Worm (Caenorhabditis elegans) whole organism, mixed stage, embryonic: ENCODE data around the gene pycr-1.

Experiments used
- M03D4.4 ChIP-seq: sonication (generic microtip); optimal IDR thresholded peaks from 2 replicates; lab custom pipeline; 2017; ENCODE audit warnings: mild to moderate bottlenecking, missing genetic modification characterization, missing compliant biosample characterization
- bed-3 ChIP-seq: fragments of 200-800 bp; sonication (Bioruptor generic); optimal IDR thresholded peaks from 3 replicates; lab custom pipeline; 2018; ENCODE audit warnings: mild to moderate bottlenecking, missing genetic modification characterization, moderate library complexity, missing compliant biosample characterization
- blmp-1 ChIP-seq: fragments of 150-350 bp; optimal IDR thresholded peaks from 2 replicates; lab custom pipeline; 2014; ENCODE audit warnings: missing biosample characterization, missing genetic modification characterization
- ceh-39 ChIP-seq: fragments of 150-350 bp; optimal IDR thresholded peaks from 2 replicates; lab custom pipeline; 2014; ENCODE audit warnings: missing biosample characterization, missing genetic modification characterization
- ceh-43 ChIP-seq: fragments of 200-800 bp; sonication (Bioruptor generic); optimal IDR thresholded peaks from 2 replicates; lab custom pipeline; 2018; ENCODE audit warnings: mild to moderate bottlenecking, missing genetic modification characterization, moderate library complexity, missing compliant biosample characterization
- ceh-83 ChIP-seq: fragments of 200-800 bp; sonication (Bioruptor generic); optimal IDR thresholded peaks from 2 replicates; lab custom pipeline; 2018; ENCODE audit warnings: mild to moderate bottlenecking, missing genetic modification characterization, missing compliant biosample characterization
- ces-1 ChIP-seq: fragments of 150-350 bp; optimal IDR thresholded peaks from 2 replicates; lab custom pipeline; 2014; ENCODE audit warnings: missing biosample characterization, missing genetic modification reagents, missing genetic modification characterization
- cnd-1 ChIP-seq: fragments of 200-800 bp; sonication (Bioruptor generic); optimal IDR thresholded peaks from 2 replicates; lab custom pipeline; 2018; ENCODE audit warnings: mild to moderate bottlenecking, missing genetic modification characterization, missing compliant biosample characterization
- drap-1 ChIP-seq: fragments of 200-800 bp; sonication (Bioruptor generic); optimal IDR thresholded peaks from 3 replicates; lab custom pipeline; 2018; ENCODE audit warnings: mild to moderate bottlenecking, missing genetic modification characterization, missing compliant biosample characterization
- elt-1 ChIP-seq: sonication (generic microtip); optimal IDR thresholded peaks from 2 replicates; lab custom pipeline; 2017; ENCODE audit warnings: missing genetic modification characterization, mild to moderate bottlenecking, missing compliant biosample characterization, antibody characterized with exemption, moderate library complexity, borderline replicate concordance; ENCODE audit not compliant: insufficient read depth
- elt-3 ChIP-seq: fragments of 150-350 bp; optimal IDR thresholded peaks from 2 replicates; lab custom pipeline; 2014; ENCODE audit warnings: missing biosample characterization, missing genetic modification characterization
- flh-1 ChIP-seq: fragments of 200-800 bp; sonication (Bioruptor generic); optimal IDR thresholded peaks from 2 replicates; lab custom pipeline; 2018; ENCODE audit warnings: mild to moderate bottlenecking, missing genetic modification characterization, moderate library complexity, missing compliant biosample characterization
- ham-2 ChIP-seq: fragments of 200-800 bp; sonication (Bioruptor generic); optimal IDR thresholded peaks from 2 replicates; lab custom pipeline; 2018; ENCODE audit warnings: mild to moderate bottlenecking, missing genetic modification characterization, missing compliant biosample characterization
- lin-32 ChIP-seq: fragments of 200-800 bp; sonication (Bioruptor generic); optimal IDR thresholded peaks from 2 replicates; lab custom pipeline; 2018; ENCODE audit warnings: mild to moderate bottlenecking, missing genetic modification characterization, missing compliant biosample characterization
- lsy-2 ChIP-seq: fragments of 150-350 bp; optimal IDR thresholded peaks from 2 replicates; lab custom pipeline; 2014; ENCODE audit warnings: missing biosample characterization, missing genetic modification characterization
- mab-5 ChIP-seq: fragments of 150-350 bp; optimal IDR thresholded peaks from 2 replicates; lab custom pipeline; 2014; ENCODE audit warnings: missing biosample characterization, missing genetic modification characterization
- mep-1 ChIP-seq: fragments of 150-350 bp; optimal IDR thresholded peaks from 2 replicates; lab custom pipeline; 2017; ENCODE audit warnings: missing biosample characterization, missing genetic modification reagents, missing genetic modification characterization, inconsistent platforms
- mls-2 ChIP-seq: sonication (generic microtip); optimal IDR thresholded peaks from 2 replicates; lab custom pipeline; 2016; ENCODE audit warnings: mild to moderate bottlenecking, missing genetic modification characterization, moderate library complexity, missing compliant biosample characterization
- nhr-12 ChIP-seq: fragments of 150-350 bp; optimal IDR thresholded peaks from 2 replicates; lab custom pipeline; 2014; ENCODE audit warnings: missing biosample characterization, missing genetic modification characterization
- nhr-2 ChIP-seq: fragments of 150-350 bp; optimal IDR thresholded peaks from 2 replicates; lab custom pipeline; 2014; ENCODE audit warnings: missing biosample characterization, missing genetic modification characterization
- nhr-237 ChIP-seq: fragments of 150-350 bp; optimal IDR thresholded peaks from 2 replicates; lab custom pipeline; 2014; ENCODE audit warnings: missing biosample characterization, missing genetic modification characterization
- pha-4 ChIP-seq: fragments of 150-350 bp; optimal IDR thresholded peaks from 2 replicates; lab custom pipeline; 2018; ENCODE audit warnings: missing biosample characterization, missing genetic modification reagents, missing genetic modification characterization
- sem-2 ChIP-seq: fragments of 200-800 bp; sonication (Bioruptor generic); optimal IDR thresholded peaks from 2 replicates; lab custom pipeline; 2018; ENCODE audit warnings: mild to moderate bottlenecking, missing genetic modification characterization, missing compliant biosample characterization
- snpc-4 ChIP-seq: fragments of 150-350 bp; optimal IDR thresholded peaks from 2 replicates; lab custom pipeline; 2014; ENCODE audit warnings: missing biosample characterization, missing genetic modification characterization
- sptf-1 ChIP-seq: sonication (generic microtip); optimal IDR thresholded peaks from 2 replicates; lab custom pipeline; 2017; ENCODE audit warnings: mild to moderate bottlenecking, missing genetic modification characterization, moderate library complexity, missing compliant biosample characterization
- tbx-8 ChIP-seq: fragments of 200-800 bp; sonication (Bioruptor generic); optimal IDR thresholded peaks from 2 replicates; lab custom pipeline; 2018; ENCODE audit warnings: mild to moderate bottlenecking, missing genetic modification characterization, moderate library complexity, missing compliant biosample characterization
- unc-120 ChIP-seq: sonication (generic microtip); optimal IDR thresholded peaks from 2 replicates; lab custom pipeline; 2017; ENCODE audit warnings: missing genetic modification characterization, missing compliant biosample characterization; ENCODE audit not compliant: poor library complexity, severe bottlenecking
- unc-62 ChIP-seq: fragments of 150-350 bp; optimal IDR thresholded peaks from 2 replicates; lab custom pipeline; 2014; ENCODE audit warnings: missing biosample characterization, missing genetic modification reagents, missing genetic modification characterization
- zip-8 ChIP-seq: fragments of 150-350 bp; optimal IDR thresholded peaks from 2 replicates; lab custom pipeline; 2014; ENCODE audit warnings: missing biosample characterization, missing genetic modification characterization
- ztf-11 ChIP-seq: fragments of 150-350 bp; optimal IDR thresholded peaks from 2 replicates; lab custom pipeline; 2014; ENCODE audit warnings: missing biosample characterization, missing genetic modification characterization

The pycr-1 gene

ce11 chrX:12160002-12160690 lies 13.5 kb downstream of the pycr-1 start, which contains the start of gene F57G12.2:
F57G12.2 (minus strand) TSS chrX:12160052.
- TF ChIP-seq nhr-12 (tag; lab: Kevin White, UChicago) (no peak), blmp-1 (tag; lab: Kevin White, UChicago) (no peak), pha-4 (tag; lab: Kevin White, UChicago) (peak; percentile 25), M03D4.4 (tag; lab: Kevin White, UChicago) (no peak), zip-8 (tag; lab: Kevin White, UChicago) (no peak)

ce11 chrX:12162659-12163058 lies 16.0 kb downstream of the pycr-1 start:
- TF ChIP-seq blmp-1 (tag; lab: Kevin White, UChicago) (no peak), nhr-2 (tag; lab: Kevin White, UChicago) (no peak), lin-32 (GFP tag; lab: Kevin White, UChicago) (no peak), flh-1 (GFP tag; lab: Kevin White, UChicago) (no peak), sptf-1 (no peak), drap-1 (GFP tag; lab: Kevin White, UChicago) (no peak), ham-2 (GFP tag; lab: Kevin White, UChicago) (no peak), ces-1 (no peak)

- no peak for TF ChIP-seq zip-8 (tag; lab: Kevin White, UChicago)
- TF ChIP-seq elt-1: no peak
- TF ChIP-seq mls-2 (tag; lab: Kevin White, UChicago): no peak
- no peak for TF ChIP-seq drap-1 (GFP tag; lab: Kevin White, UChicago)
- TF ChIP-seq nhr-237: no peak
- TF ChIP-seq M03D4.4 (tag; lab: Kevin White, UChicago): no peak
- no peak for TF ChIP-seq nhr-2 (tag; lab: Kevin White, UChicago)
- TF ChIP-seq cnd-1 (tag; lab: Kevin White, UChicago): no peak
- no peak for TF ChIP-seq ceh-43 (GFP tag; lab: Kevin White, UChicago)
- no peak for TF ChIP-seq nhr-12 (tag; lab: Kevin White, UChicago)
- no peak for TF ChIP-seq ham-2 (GFP tag; lab: Kevin White, UChicago)
- no peak for TF ChIP-seq ces-1
Measured at ce11 chrX:12164047-12164446, 17.4 kb downstream of the pycr-1 start.

- TF ChIP-seq lin-32 (GFP tag; lab: Kevin White, UChicago) (no peak), mep-1 (no peak), nhr-2 (tag; lab: Kevin White, UChicago) (no peak), drap-1 (GFP tag; lab: Kevin White, UChicago) (no peak), snpc-4 (tag; lab: Kevin White, UChicago) (no peak), tbx-8 (GFP tag; lab: Kevin White, UChicago) (no peak), ceh-39 (tag; lab: Kevin White, UChicago) (no peak), unc-120 (tag; lab: Kevin White, UChicago) (no peak), zip-8 (tag; lab: Kevin White, UChicago) (no peak), ces-1 (no peak), elt-1 (no peak), sem-2 (no peak), flh-1 (GFP tag; lab: Kevin White, UChicago) (no peak), ceh-83 (no peak), unc-62 (no peak), bed-3 (GFP tag; lab: Kevin White, UChicago) (no peak), elt-3 (no peak)
Measured at ce11 chrX:12164943-12165342, 18.3 kb downstream of the pycr-1 start.

- TF ChIP-seq lin-32 (GFP tag; lab: Kevin White, UChicago): no peak
- no peak for TF ChIP-seq ces-1
- no peak for TF ChIP-seq pha-4 (tag; lab: Kevin White, UChicago)
- TF ChIP-seq elt-3: no peak
- TF ChIP-seq nhr-237: no peak
- no peak for TF ChIP-seq ztf-11
- no peak for TF ChIP-seq ceh-83
- TF ChIP-seq unc-62: no peak
- no peak for TF ChIP-seq ceh-39 (tag; lab: Kevin White, UChicago)
- TF ChIP-seq nhr-12 (tag; lab: Kevin White, UChicago): no peak
- no peak for TF ChIP-seq lsy-2 (tag; lab: Kevin White, UChicago)
- no peak for TF ChIP-seq mab-5
- no peak for TF ChIP-seq sem-2
- TF ChIP-seq mls-2 (tag; lab: Kevin White, UChicago): no peak
Measured at ce11 chrX:12167632-12168377, 21.2 kb downstream of the pycr-1 start.
